Worm (Caenorhabditis elegans) whole organism, L2 larva: ENCODE results near the gene tnt-3.

ENCODE experiments used
- C34F6.9 ChIP-seq: fragments of 150-350 bp; optimal IDR thresholded peaks from 2 replicates; lab custom pipeline; 2014; ENCODE audit warnings: missing biosample characterization, missing genetic modification characterization
- F13H6.1 ChIP-seq: sonication (generic microtip); optimal IDR thresholded peaks from 2 replicates; lab custom pipeline; 2016; ENCODE audit warnings: missing genetic modification characterization, missing compliant biosample characterization
- R02D3.7 ChIP-seq: fragments of 150-350 bp; optimal IDR thresholded peaks from 2 replicates; lab custom pipeline; 2014; ENCODE audit warnings: missing biosample characterization, missing genetic modification characterization
- Y55F3AM.14 ChIP-seq: fragments of 200-800 bp; sonication (Bioruptor generic); optimal IDR thresholded peaks from 2 replicates; lab custom pipeline; 2018; ENCODE audit warnings: mild to moderate bottlenecking, missing genetic modification characterization, missing compliant biosample characterization
- ZK546.5 ChIP-seq: sonication (generic microtip); optimal IDR thresholded peaks from 2 replicates; lab custom pipeline; 2017; ENCODE audit warnings: missing biosample characterization, missing genetic modification characterization
- alr-1 ChIP-seq: fragments of 150-350 bp; optimal IDR thresholded peaks from 2 replicates; lab custom pipeline; 2014; ENCODE audit warnings: missing biosample characterization, missing genetic modification characterization
- aly-2 ChIP-seq: fragments of 150-350 bp; optimal IDR thresholded peaks from 2 replicates; lab custom pipeline; 2014; ENCODE audit warnings: missing biosample characterization, missing genetic modification characterization
- ama-1 ChIP-seq: fragments of 150-350 bp; optimal IDR thresholded peaks from 2 replicates; lab custom pipeline; 2018; ENCODE audit warnings: inconsistent platforms
- blmp-1 ChIP-seq: sonication (generic microtip); optimal IDR thresholded peaks from 2 replicates; lab custom pipeline; 2017; ENCODE audit warnings: missing genetic modification characterization, mild to moderate bottlenecking, missing compliant biosample characterization, antibody characterized with exemption, moderate library complexity; ENCODE audit not compliant: insufficient read depth
- ceh-16 ChIP-seq: fragments of 150-350 bp; optimal IDR thresholded peaks from 2 replicates; lab custom pipeline; 2014; ENCODE audit warnings: missing biosample characterization, missing genetic modification characterization
- ceh-82 ChIP-seq: fragments of 150-350 bp; optimal IDR thresholded peaks from 2 replicates; lab custom pipeline; 2014; ENCODE audit warnings: missing biosample characterization, missing genetic modification characterization
- crh-2 ChIP-seq: sonication (generic microtip); optimal IDR thresholded peaks from 2 replicates; lab custom pipeline; 2017; ENCODE audit warnings: missing biosample characterization, missing genetic modification characterization
- dmd-4 ChIP-seq: sonication (generic microtip); optimal IDR thresholded peaks from 2 replicates; lab custom pipeline; 2017; ENCODE audit warnings: missing biosample characterization, missing genetic modification characterization
- egl-27 ChIP-seq: sonication (generic microtip); optimal IDR thresholded peaks from 3 replicates; lab custom pipeline; 2017; ENCODE audit warnings: missing biosample characterization, missing genetic modification reagents, missing genetic modification characterization
- elt-1 ChIP-seq: fragments of 150-350 bp; optimal IDR thresholded peaks from 2 replicates; lab custom pipeline; 2014; ENCODE audit warnings: missing biosample characterization, missing genetic modification characterization
- elt-3 ChIP-seq: sonication (generic microtip); optimal IDR thresholded peaks from 2 replicates; lab custom pipeline; 2017; ENCODE audit warnings: missing biosample characterization, missing genetic modification characterization
- fos-1 ChIP-seq: fragments of 150-350 bp; optimal IDR thresholded peaks from 2 replicates; lab custom pipeline; 2014; ENCODE audit warnings: missing biosample characterization, missing genetic modification characterization
- gmeb-1 ChIP-seq: fragments of 150-350 bp; optimal IDR thresholded peaks from 2 replicates; lab custom pipeline; 2014; ENCODE audit warnings: missing biosample characterization, missing genetic modification characterization
- lin-11 ChIP-seq: fragments of 150-350 bp; sonication (generic microtip); optimal IDR thresholded peaks from 2 replicates; lab custom pipeline; 2014; ENCODE audit warnings: missing biosample characterization, missing genetic modification characterization, inconsistent platforms, mixed read lengths
- lin-13 ChIP-seq: fragments of 150-350 bp; optimal IDR thresholded peaks from 2 replicates; lab custom pipeline; 2014; ENCODE audit warnings: missing biosample characterization, missing genetic modification reagents, missing genetic modification characterization
- lin-39 ChIP-seq: fragments of 150-350 bp; optimal IDR thresholded peaks from 2 replicates; lab custom pipeline; 2014; ENCODE audit warnings: missing biosample characterization, missing genetic modification reagents, missing genetic modification characterization
- lsy-2 ChIP-seq, 2 experiments: fragments of 150-350 bp in 1 of 2; sonication (generic microtip) in 1 of 2; optimal IDR thresholded peaks; 2 replicates each; lab custom pipeline; 2014 to 2017; ENCODE audit warnings: missing biosample characterization in 2 of 2, missing genetic modification characterization in 2 of 2
- mab-5 ChIP-seq: fragments of 150-350 bp; optimal IDR thresholded peaks from 2 replicates; lab custom pipeline; 2014; ENCODE audit warnings: missing biosample characterization, missing genetic modification characterization
- mbf-1 ChIP-seq: sonication (generic microtip); optimal IDR thresholded peaks from 2 replicates; lab custom pipeline; 2017; ENCODE audit warnings: missing biosample characterization, missing genetic modification characterization
- mdl-1 ChIP-seq, 2 experiments: fragments of 150-350 bp in 1 of 2; sonication (generic microtip) in 1 of 2; optimal IDR thresholded peaks; 2 replicates each; lab custom pipeline; 2017; ENCODE audit warnings: missing biosample characterization in 2 of 2, missing genetic modification characterization in 2 of 2
- nhr-10 ChIP-seq: sonication (generic microtip); optimal IDR thresholded peaks from 2 replicates; lab custom pipeline; 2017; ENCODE audit warnings: missing biosample characterization, missing genetic modification characterization
- nhr-11 ChIP-seq: fragments of 150-350 bp; optimal IDR thresholded peaks from 2 replicates; lab custom pipeline; 2014; ENCODE audit warnings: missing biosample characterization, missing genetic modification characterization
- nhr-12 ChIP-seq: fragments of 150-350 bp; optimal IDR thresholded peaks from 2 replicates; lab custom pipeline; 2014; ENCODE audit warnings: missing biosample characterization, missing genetic modification characterization
- nhr-129 ChIP-seq: fragments of 150-350 bp; optimal IDR thresholded peaks from 2 replicates; lab custom pipeline; 2014; ENCODE audit warnings: missing biosample characterization, missing genetic modification characterization
- nhr-21 ChIP-seq: fragments of 150-350 bp; optimal IDR thresholded peaks from 2 replicates; lab custom pipeline; 2014; ENCODE audit warnings: missing biosample characterization, missing genetic modification characterization
- nhr-23 ChIP-seq: fragments of 150-350 bp; optimal IDR thresholded peaks from 2 replicates; lab custom pipeline; 2014; ENCODE audit warnings: missing biosample characterization, missing genetic modification reagents, missing genetic modification characterization
- nhr-237 ChIP-seq: fragments of 150-350 bp; optimal IDR thresholded peaks from 2 replicates; lab custom pipeline; 2014; ENCODE audit warnings: missing biosample characterization, missing genetic modification characterization
- nhr-25 ChIP-seq: fragments of 150-350 bp; sonication (generic microtip); optimal IDR thresholded peaks from 3 replicates; lab custom pipeline; 2014; ENCODE audit warnings: missing biosample characterization, missing genetic modification characterization
- nhr-6 ChIP-seq: fragments of 150-350 bp; optimal IDR thresholded peaks from 2 replicates; lab custom pipeline; 2014; ENCODE audit warnings: missing biosample characterization, missing genetic modification characterization
- nhr-77 ChIP-seq: fragments of 150-350 bp; optimal IDR thresholded peaks from 2 replicates; lab custom pipeline; 2014; ENCODE audit warnings: missing biosample characterization, missing genetic modification characterization
- peb-1 ChIP-seq: fragments of 150-350 bp; optimal IDR thresholded peaks from 2 replicates; lab custom pipeline; 2014; ENCODE audit warnings: missing biosample characterization, missing genetic modification characterization
- sem-4 ChIP-seq: fragments of 150-350 bp; optimal IDR thresholded peaks from 2 replicates; lab custom pipeline; 2014; ENCODE audit warnings: missing biosample characterization, missing genetic modification reagents, missing genetic modification characterization
- skn-1 ChIP-seq: sonication (generic microtip); optimal IDR thresholded peaks from 2 replicates; lab custom pipeline; 2017; ENCODE audit warnings: missing biosample characterization, missing genetic modification characterization
- sma-3 ChIP-seq: sonication (generic microtip); optimal IDR thresholded peaks from 2 replicates; lab custom pipeline; 2016; ENCODE audit warnings: missing genetic modification reagents, missing genetic modification characterization, missing compliant biosample characterization
- sma-9 ChIP-seq, 2 experiments: fragments of 150-350 bp in 1 of 2; sonication (generic microtip) in 1 of 2; optimal IDR thresholded peaks; 2 replicates each; lab custom pipeline; 2014 to 2016; ENCODE audit warnings: missing genetic modification characterization in 2 of 2, mild to moderate bottlenecking in 1 of 2, missing biosample characterization in 1 of 2, missing compliant biosample characterization in 1 of 2, missing genetic modification reagents in 1 of 2, moderate library complexity in 1 of 2
- snpc-4 ChIP-seq: fragments of 150-350 bp; optimal IDR thresholded peaks from 2 replicates; lab custom pipeline; 2014; ENCODE audit warnings: missing biosample characterization, missing genetic modification characterization
- unc-39 ChIP-seq: fragments of 150-350 bp; optimal IDR thresholded peaks from 2 replicates; lab custom pipeline; 2014; ENCODE audit warnings: missing biosample characterization, missing genetic modification characterization
- unc-55 ChIP-seq: fragments of 150-350 bp; sonication (generic microtip); optimal IDR thresholded peaks from 3 replicates; lab custom pipeline; 2014; ENCODE audit warnings: missing biosample characterization, missing genetic modification reagents, missing genetic modification characterization
- unc-62 ChIP-seq: fragments of 150-350 bp; optimal IDR thresholded peaks from 2 replicates; lab custom pipeline; 2014; ENCODE audit warnings: missing biosample characterization, missing genetic modification reagents, missing genetic modification characterization
- zag-1 ChIP-seq: fragments of 150-350 bp; optimal IDR thresholded peaks from 2 replicates; lab custom pipeline; 2014; ENCODE audit warnings: missing biosample characterization, missing genetic modification characterization
- ztf-1 ChIP-seq: fragments of 200-800 bp; sonication (Bioruptor generic); conservative IDR thresholded peaks from 2 replicates; pipeline ENCODE4 v1.3.6; 2022; ENCODE audit warnings: missing genetic modification characterization, missing compliant biosample characterization
- ztf-11 ChIP-seq: sonication (generic microtip); optimal IDR thresholded peaks from 2 replicates; lab custom pipeline; 2017; ENCODE audit warnings: missing biosample characterization, missing genetic modification characterization
- ztf-4 ChIP-seq: fragments of 150-350 bp; optimal IDR thresholded peaks from 2 replicates; lab custom pipeline; 2014; ENCODE audit warnings: missing biosample characterization, missing genetic modification characterization

Gene tnt-3

DNA sequence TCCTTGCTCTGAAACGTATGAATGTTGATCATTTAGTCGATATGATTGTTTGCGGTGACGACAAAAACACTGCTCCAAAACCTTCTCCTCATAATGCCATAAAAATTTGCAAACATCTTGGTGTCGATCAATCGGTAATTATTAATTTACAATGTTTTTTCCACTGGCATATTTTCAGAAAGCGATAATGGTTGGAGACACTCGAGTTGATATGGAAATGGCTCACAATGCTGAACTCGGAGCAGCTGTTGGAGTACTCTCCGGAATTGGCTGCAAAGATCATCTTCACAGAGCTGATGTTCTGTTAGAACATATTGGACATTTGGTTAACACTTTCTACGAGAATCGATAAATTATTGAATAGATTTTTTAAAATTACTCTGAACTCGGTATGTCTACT lies 43.6 kb upstream of the tnt-3 start:
- no peak for TF ChIP-seq lin-13 (GFP tag; lab: Kevin White, UChicago)

ce11 chrX:7986892-7987291 lies 42.0 kb upstream of the tnt-3 start:
- no peak for TF ChIP-seq ceh-82
- no peak for TF ChIP-seq sem-4
- no peak for TF ChIP-seq mbf-1 (tag; lab: Kevin White, UChicago)
- TF ChIP-seq skn-1 (tag; lab: Kevin White, UChicago) = no peak
- no peak for TF ChIP-seq nhr-23 (tag; lab: Kevin White, UChicago)
- no peak for TF ChIP-seq snpc-4 (tag; lab: Kevin White, UChicago)
- TF ChIP-seq elt-1 (tag; lab: Kevin White, UChicago) = no peak
- TF ChIP-seq fos-1 = peak; percentile 29
- peak; percentile 22 for TF ChIP-seq nhr-6 (tag; lab: Kevin White, UChicago)
- TF ChIP-seq nhr-21 (tag; lab: Kevin White, UChicago) = peak; percentile 88
- TF ChIP-seq dmd-4 = no peak
- TF ChIP-seq nhr-10 (tag; lab: Kevin White, UChicago) = no peak
- peak; percentile 96 for TF ChIP-seq sma-9 (GFP tag; optimal IDR thresholded peaks at IDR 0.05; lab: Kevin White, UChicago)
- TF ChIP-seq sma-9 (tag; optimal IDR thresholded peaks at IDR 0.05; lab: Kevin White, UChicago) = no peak
- TF ChIP-seq peb-1 = no peak
- no peak for TF ChIP-seq alr-1 (tag; lab: Kevin White, UChicago)
- TF ChIP-seq nhr-25 (tag; lab: Kevin White, UChicago) = peak; percentile 73
- TF ChIP-seq ZK546.5 (tag; lab: Kevin White, UChicago) = no peak
- no peak for TF ChIP-seq nhr-77 (tag; lab: Kevin White, UChicago)
- TF ChIP-seq blmp-1 (tag; lab: Kevin White, UChicago) = peak; percentile 44
- TF ChIP-seq ama-1 = no peak
- TF ChIP-seq C34F6.9 (tag; lab: Kevin White, UChicago) = no peak
- TF ChIP-seq crh-2 (tag; lab: Kevin White, UChicago) = peak; percentile 68
- no peak for TF ChIP-seq ztf-1 (GFP tag; lab: Robert Waterston, UW)
- TF ChIP-seq nhr-12 (tag; lab: Kevin White, UChicago) = no peak
- no peak for TF ChIP-seq nhr-237
- no peak for TF ChIP-seq mab-5 (tag; lab: Kevin White, UChicago)
- TF ChIP-seq lsy-2 (tag; optimal IDR thresholded peaks at IDR 0.05; lab: Kevin White, UChicago) = peak in 1 of 2 experiments; percentile 54
- TF ChIP-seq gmeb-1 (tag; lab: Kevin White, UChicago) = peak; percentile 68
- TF ChIP-seq lin-11 (tag; lab: Kevin White, UChicago) = no peak
- no peak for TF ChIP-seq unc-55 (GFP tag; lab: Kevin White, UChicago)
- no peak for TF ChIP-seq ztf-11 (tag; lab: Kevin White, UChicago)
- peak; percentile 60 for TF ChIP-seq nhr-129 (tag; lab: Kevin White, UChicago)
- TF ChIP-seq lin-13 (GFP tag; lab: Kevin White, UChicago) = no peak
- no peak for TF ChIP-seq R02D3.7 (tag; lab: Kevin White, UChicago)
- no peak for TF ChIP-seq unc-62
- TF ChIP-seq ztf-4 (tag; lab: Kevin White, UChicago) = no peak
- TF ChIP-seq elt-3 (tag; lab: Kevin White, UChicago) = no peak
- TF ChIP-seq egl-27 (tag; lab: Kevin White, UChicago) = peak; percentile 63
- TF ChIP-seq mdl-1 (tag; optimal IDR thresholded peaks at IDR 0.05; lab: Kevin White, UChicago) = peak; percentile 42 to 54
- TF ChIP-seq Y55F3AM.14 (GFP tag; lab: Kevin White, UChicago) = no peak
- TF ChIP-seq lin-39 (tag; lab: Kevin White, UChicago) = no peak
- TF ChIP-seq sma-3 = peak; percentile 93
- TF ChIP-seq aly-2 (tag; lab: Kevin White, UChicago) = no peak
- no peak for TF ChIP-seq unc-39 (tag; lab: Kevin White, UChicago)
- TF ChIP-seq F13H6.1 (tag; lab: Kevin White, UChicago) = no peak
- TF ChIP-seq zag-1 (tag; lab: Kevin White, UChicago) = no peak
- TF ChIP-seq nhr-11 (tag; lab: Kevin White, UChicago) = no peak
- no peak for TF ChIP-seq ceh-16 (tag; lab: Kevin White, UChicago)
